Worm (Caenorhabditis elegans) whole organism, L1 larva: ENCODE results near the gene rpap-3.
A peak's percentile ranks its signal among the peaks of the same experiment; 100 is the strongest.

Experiments
- C04F5.9 ChIP-seq: sonication (generic microtip); optimal IDR thresholded peaks from 2 replicates; lab custom pipeline; 2016; ENCODE audit warnings: missing genetic modification characterization, missing compliant biosample characterization
- F16B12.6 ChIP-seq: fragments of 150-350 bp; optimal IDR thresholded peaks from 2 replicates; lab custom pipeline; 2014; ENCODE audit warnings: missing biosample characterization, missing genetic modification characterization
- Y116A8C.19 ChIP-seq: sonication (generic microtip); optimal IDR thresholded peaks from 2 replicates; lab custom pipeline; 2016; ENCODE audit warnings: missing compliant biosample characterization, missing genetic modification characterization, borderline replicate concordance
- alr-1 ChIP-seq: fragments of 200-800 bp; sonication (Bioruptor generic); optimal IDR thresholded peaks from 2 replicates; lab custom pipeline; 2018; ENCODE audit warnings: borderline replicate concordance, mild to moderate bottlenecking, missing genetic modification characterization, missing compliant biosample characterization
- ceh-63 ChIP-seq: fragments of 200-800 bp; sonication (Bioruptor generic); optimal IDR thresholded peaks from 2 replicates; lab custom pipeline; 2018; ENCODE audit warnings: mild to moderate bottlenecking, missing genetic modification characterization, missing compliant biosample characterization
- ceh-82 ChIP-seq, 3 experiments: fragments of 150-350 bp in 1 of 3; sonication (generic microtip) in 2 of 3; optimal IDR thresholded peaks; 2 replicates each; lab custom pipeline; 2014 to 2017; ENCODE audit warnings: missing biosample characterization in 3 of 3, missing genetic modification characterization in 3 of 3
- dsc-1 ChIP-seq: sonication (generic microtip); optimal IDR thresholded peaks from 2 replicates; lab custom pipeline; 2016; ENCODE audit warnings: mild to moderate bottlenecking, missing genetic modification characterization, missing compliant biosample characterization
- efl-1 ChIP-seq, 4 experiments: fragments of 150-350 bp; optimal IDR thresholded peaks in 3 of 4; peaks in 1 of 4; 1 replicate in 1 of 4; 2 replicates in 3 of 4; lab custom pipeline; 2014; ENCODE audit warnings: missing biosample characterization in 2 of 4, missing genetic modification characterization in 2 of 4, missing genetic modification reagents in 2 of 4
- efl-3 ChIP-seq: fragments of 200-800 bp; sonication (Bioruptor generic); optimal IDR thresholded peaks from 2 replicates; lab custom pipeline; 2018; ENCODE audit warnings: mild to moderate bottlenecking, missing genetic modification characterization, missing compliant biosample characterization
- egl-27 ChIP-seq, 2 experiments: fragments of 150-350 bp in 1 of 2; sonication (generic microtip); optimal IDR thresholded peaks; 3 replicates each; lab custom pipeline; 2017 to 2018; ENCODE audit warnings: missing biosample characterization in 2 of 2, missing genetic modification characterization in 2 of 2, missing genetic modification reagents in 2 of 2
- elt-2 ChIP-seq: sonication (generic microtip); optimal IDR thresholded peaks from 2 replicates; lab custom pipeline; 2016; ENCODE audit warnings: missing genetic modification characterization, mild to moderate bottlenecking, inconsistent platforms, missing compliant biosample characterization, missing genetic modification reagents
- ets-5 ChIP-seq: fragments of 200-800 bp; sonication (Bioruptor generic); IDR thresholded peaks from 2 replicates; pipeline ENCODE4 v1.3.6; 2022; ENCODE audit warnings: missing genetic modification characterization, missing compliant biosample characterization
- fkh-10 ChIP-seq: sonication (generic microtip); optimal IDR thresholded peaks from 2 replicates; lab custom pipeline; 2017; ENCODE audit warnings: missing biosample characterization, missing genetic modification reagents, missing genetic modification characterization
- jun-1 ChIP-seq: fragments of 150-350 bp; optimal IDR thresholded peaks from 2 replicates; lab custom pipeline; 2014; ENCODE audit warnings: missing biosample characterization, missing genetic modification reagents, missing genetic modification characterization
- lin-13 ChIP-seq: fragments of 150-350 bp; optimal IDR thresholded peaks from 2 replicates; lab custom pipeline; 2014; ENCODE audit warnings: missing biosample characterization, missing genetic modification reagents, missing genetic modification characterization
- lin-14 ChIP-seq: fragments of 200-800 bp; sonication (Bioruptor generic); optimal IDR thresholded peaks from 2 replicates; lab custom pipeline; 2018; ENCODE audit warnings: mild to moderate bottlenecking, missing genetic modification characterization, moderate library complexity, missing compliant biosample characterization
- lir-3 ChIP-seq: sonication (generic microtip); optimal IDR thresholded peaks from 2 replicates; lab custom pipeline; 2016; ENCODE audit warnings: mild to moderate bottlenecking, missing genetic modification characterization, moderate library complexity, missing compliant biosample characterization; ENCODE audit not compliant: poor library complexity
- lsy-2 ChIP-seq, 2 experiments: fragments of 150-350 bp; optimal IDR thresholded peaks; 2 replicates each; lab custom pipeline; 2014; ENCODE audit warnings: missing biosample characterization in 2 of 2, missing genetic modification characterization in 2 of 2
- mab-9 ChIP-seq: fragments of 200-800 bp; sonication (Bioruptor generic); IDR thresholded peaks from 2 replicates; pipeline ENCODE4 v1.3.6; 2022; ENCODE audit warnings: missing genetic modification reagents, missing genetic modification characterization, missing compliant biosample characterization
- mep-1 ChIP-seq: fragments of 150-350 bp; optimal IDR thresholded peaks from 2 replicates; lab custom pipeline; 2014; ENCODE audit warnings: missing biosample characterization, missing genetic modification characterization
- nhr-11 ChIP-seq: fragments of 150-350 bp; optimal IDR thresholded peaks from 2 replicates; lab custom pipeline; 2014; ENCODE audit warnings: missing biosample characterization, missing genetic modification characterization
- nhr-12 ChIP-seq: sonication (generic microtip); optimal IDR thresholded peaks from 2 replicates; lab custom pipeline; 2017; ENCODE audit warnings: missing biosample characterization, missing genetic modification characterization
- nhr-237 ChIP-seq: fragments of 150-350 bp; optimal IDR thresholded peaks from 2 replicates; lab custom pipeline; 2014; ENCODE audit warnings: missing biosample characterization, missing genetic modification characterization
- nhr-84 ChIP-seq: sonication (generic microtip); optimal IDR thresholded peaks from 2 replicates; lab custom pipeline; 2017; ENCODE audit warnings: missing biosample characterization, missing genetic modification characterization
- nhr-90 ChIP-seq: sonication (generic microtip); optimal IDR thresholded peaks from 2 replicates; lab custom pipeline; 2016; ENCODE audit warnings: mild to moderate bottlenecking, missing genetic modification characterization, missing compliant biosample characterization; ENCODE audit not compliant: poor library complexity
- pag-3 ChIP-seq: sonication (generic microtip); optimal IDR thresholded peaks from 2 replicates; lab custom pipeline; 2017; ENCODE audit warnings: missing genetic modification characterization, mild to moderate bottlenecking, missing compliant biosample characterization, antibody characterized with exemption, borderline replicate concordance; ENCODE audit not compliant: insufficient read depth
- pax-3 ChIP-seq: fragments of 200-800 bp; sonication (Bioruptor generic); optimal IDR thresholded peaks from 2 replicates; lab custom pipeline; 2018; ENCODE audit warnings: mild to moderate bottlenecking, missing genetic modification characterization, moderate library complexity, missing compliant biosample characterization
- pqm-1 ChIP-seq: sonication (generic microtip); optimal IDR thresholded peaks from 3 replicates; lab custom pipeline; 2017; ENCODE audit warnings: missing biosample characterization, missing genetic modification characterization
- rnt-1 ChIP-seq: sonication (generic microtip); optimal IDR thresholded peaks from 2 replicates; lab custom pipeline; 2016; ENCODE audit warnings: mild to moderate bottlenecking, missing genetic modification characterization, moderate library complexity, missing compliant biosample characterization
- skn-1 ChIP-seq: fragments of 150-350 bp; optimal IDR thresholded peaks from 2 replicates; lab custom pipeline; 2014; ENCODE audit warnings: missing biosample characterization, missing genetic modification characterization
- snu-23 ChIP-seq: sonication (generic microtip); optimal IDR thresholded peaks from 2 replicates; lab custom pipeline; 2016; ENCODE audit warnings: missing genetic modification characterization, missing compliant biosample characterization
- sox-4 ChIP-seq: sonication (generic microtip); optimal IDR thresholded peaks from 2 replicates; lab custom pipeline; 2016; ENCODE audit warnings: missing genetic modification characterization, missing compliant biosample characterization
- sptf-1 ChIP-seq: fragments of 150-350 bp; optimal IDR thresholded peaks from 2 replicates; lab custom pipeline; 2014; ENCODE audit warnings: missing biosample characterization, missing genetic modification characterization
- swsn-7 ChIP-seq: sonication (generic microtip); optimal IDR thresholded peaks from 2 replicates; lab custom pipeline; 2016; ENCODE audit warnings: missing genetic modification characterization, missing compliant biosample characterization
- tlp-1 ChIP-seq: fragments of 150-350 bp; optimal IDR thresholded peaks from 2 replicates; lab custom pipeline; 2014; ENCODE audit warnings: missing biosample characterization, missing genetic modification characterization
- unc-130 ChIP-seq: fragments of 150-350 bp; optimal IDR thresholded peaks from 2 replicates; lab custom pipeline; 2017; ENCODE audit warnings: missing biosample characterization, missing genetic modification characterization, inconsistent platforms
- unc-98 ChIP-seq: fragments of 200-800 bp; sonication (Bioruptor generic); IDR thresholded peaks from 2 replicates; pipeline ENCODE4 v1.3.6; 2022; ENCODE audit warnings: missing genetic modification characterization, missing compliant biosample characterization
- vab-15 ChIP-seq: sonication (generic microtip); optimal IDR thresholded peaks from 2 replicates; lab custom pipeline; 2017; ENCODE audit warnings: missing genotype, mild to moderate bottlenecking, missing genetic modification characterization, missing compliant biosample characterization
- zip-4 ChIP-seq: fragments of 200-800 bp; sonication (Bioruptor generic); optimal IDR thresholded peaks from 2 replicates; lab custom pipeline; 2018; ENCODE audit warnings: mild to moderate bottlenecking, missing genetic modification characterization, moderate library complexity, missing compliant biosample characterization
- ztf-4 ChIP-seq: fragments of 150-350 bp; optimal IDR thresholded peaks from 2 replicates; lab custom pipeline; 2014; ENCODE audit warnings: missing biosample characterization, missing genetic modification characterization

The rpap-3 gene

ce11 chrIV:7790801-7791588 is 12.2 kb upstream of the rpap-3 start, which contains the start of gene rsp-6 (continued):
- TF ChIP-seq ets-5 (no peak), lsy-2 (tag; optimal IDR thresholded peaks at IDR 0.05; lab: Kevin White, UChicago) (peak; percentile 98 to 99), unc-130 (tag; lab: Kevin White, UChicago) (peak; percentile 87), mep-1 (tag; lab: Kevin White, UChicago) (peak; percentile 84), F16B12.6 (tag; lab: Kevin White, UChicago) (peak; percentile 69), elt-2 (tag; lab: Kevin White, UChicago) (peak; percentile 47), lin-13 (peak; percentile 83), nhr-84 (tag; lab: Kevin White, UChicago) (no peak), C04F5.9 (peak; percentile 46), zip-4 (GFP tag; lab: Kevin White, UChicago) (peak; percentile 33), fkh-10 (GFP tag; lab: Kevin White, UChicago) (peak; percentile 67), sptf-1 (no peak), tlp-1 (tag; lab: Kevin White, UChicago) (no peak), sox-4 (tag; lab: Kevin White, UChicago) (no peak), nhr-90 (tag; lab: Kevin White, UChicago) (peak; percentile 50), pqm-1 (tag; lab: Kevin White, UChicago) (no peak), unc-98 (no peak), nhr-237 (tag; lab: Kevin White, UChicago) (peak; percentile 76), nhr-12 (tag; lab: Kevin White, UChicago) (no peak), rnt-1 (tag; lab: Kevin White, UChicago) (peak; percentile 81), efl-3 (no peak), ceh-63 (GFP tag; lab: Kevin White, UChicago) (no peak), dsc-1 (tag; lab: Kevin White, UChicago) (peak; percentile 79), mab-9 (GFP tag; lab: Robert Waterston, UW) (no peak), swsn-7 (tag; lab: Kevin White, UChicago) (peak; percentile 84), nhr-11 (tag; lab: Kevin White, UChicago) (peak; percentile 23), ceh-82 (tag; optimal IDR thresholded peaks at IDR 0.05; lab: Kevin White, UChicago) (peak; percentile 72 to 94 (median 78)), alr-1 (tag; lab: Kevin White, UChicago) (no peak), lin-14 (GFP tag; lab: Kevin White, UChicago) (peak; percentile 89), Y116A8C.19 (tag; lab: Kevin White, UChicago) (no peak), pax-3 (no peak), jun-1 (tag; lab: Kevin White, UChicago) (peak; percentile 71), lir-3 (tag; lab: Kevin White, UChicago) (peak; percentile 55), snu-23 (GFP tag; lab: Kevin White, UChicago) (peak; percentile 92), pag-3 (tag; lab: Kevin White, UChicago) (no peak), ztf-4 (tag; lab: Kevin White, UChicago) (peak; percentile 73), egl-27 (tag; optimal IDR thresholded peaks at IDR 0.05; lab: Kevin White, UChicago) (no peak), skn-1 (peak; percentile 89)

DNA sequence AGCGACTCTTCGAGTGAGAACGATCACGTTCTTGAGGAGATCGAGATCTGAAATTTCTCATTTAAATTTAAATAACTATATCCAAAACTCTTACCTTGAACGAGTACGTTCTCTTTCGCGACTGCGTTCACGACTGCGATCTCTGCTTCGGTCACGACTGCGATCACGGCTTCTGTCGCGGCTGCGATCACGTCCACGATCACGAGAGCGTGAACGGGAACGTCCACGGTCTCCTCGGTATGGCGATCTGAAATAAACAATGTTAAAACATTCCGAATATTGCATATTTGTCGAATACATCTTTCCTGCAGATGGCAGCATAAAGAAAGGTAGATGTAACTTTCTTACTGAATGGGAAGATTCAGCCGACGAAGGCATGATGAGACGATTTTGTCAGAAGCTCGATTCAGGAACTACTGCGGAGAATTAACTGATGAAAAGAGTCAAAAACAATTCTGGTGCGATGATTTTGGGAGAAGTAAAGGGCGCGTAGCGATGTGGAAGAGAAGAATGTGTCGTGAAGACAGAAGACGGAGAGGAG is 11.5 kb upstream of the rpap-3 start:
- TF ChIP-seq vab-15 (tag; lab: Kevin White, UChicago) (no peak), lin-14 (GFP tag; lab: Kevin White, UChicago) (no peak), efl-1 (optimal IDR thresholded peaks at IDR 0.05; lab: Kevin White, UChicago) (no peak), efl-1 (GFP tag; optimal IDR thresholded peaks at IDR 0.05 in 1 of 2; lab: Kevin White, UChicago) (peak in 1 of 2 experiments; percentile 72)
